Fruit fly (Drosophila melanogaster): ENCODE results near the gene CG13887.

Gene CG13887

DNA sequence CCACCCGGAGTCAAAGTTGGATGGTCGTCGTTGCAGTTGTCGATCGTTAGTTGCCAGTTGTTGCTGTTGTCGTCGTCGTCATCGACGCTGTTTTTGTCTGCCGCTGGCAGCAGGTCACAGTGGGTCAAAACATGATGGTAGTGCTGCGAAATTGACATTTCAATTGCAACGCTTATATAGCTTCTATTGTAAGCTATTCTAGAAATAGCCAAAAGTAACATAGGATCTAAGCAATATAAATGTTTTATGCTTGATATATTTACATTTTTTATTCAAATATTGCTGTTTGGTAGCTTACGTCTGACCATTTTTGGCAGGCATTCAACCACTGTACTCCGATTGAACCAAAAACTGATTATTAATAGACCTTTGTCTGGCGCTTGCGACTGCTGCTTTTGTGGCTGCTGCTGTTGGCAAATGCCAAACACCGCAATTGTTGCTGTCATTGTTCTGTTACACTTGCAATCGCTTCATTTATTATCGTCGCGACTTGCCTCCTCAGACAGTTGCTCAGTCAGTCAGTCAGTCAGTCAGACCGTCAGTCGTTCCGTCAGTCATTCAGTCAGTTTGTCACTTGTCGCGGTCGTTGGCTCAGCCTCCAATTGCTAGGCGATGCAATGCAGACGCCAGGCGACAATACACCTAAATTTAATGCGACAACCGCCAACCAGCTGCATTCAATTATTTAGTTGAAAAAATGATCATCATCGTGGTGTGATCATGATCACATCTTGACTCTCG is 46.2 kb upstream of the CG13887 start (continued):
- TF ChIP-seq CG15073 (GFP tag; optimal IDR thresholded peaks at IDR 0.05) (no peak), slp2 (GFP tag; optimal IDR thresholded peaks at IDR 0.05) (peak; percentile 54), CG11695 (GFP tag; IDR thresholded peaks at IDR 0.05) (peak; percentile 67; the same call in 2 of the 3 replicates), Gug (GFP tag; IDR thresholded peaks at IDR 0.05) (peak; percentile 34; the same call in 1 of the 4 replicates), CG10959 (GFP tag; IDR thresholded peaks at IDR 0.05) (no peak), so (GFP tag; IDR thresholded peaks at IDR 0.05) (0 out of 3 replicates have a peak, but pooled peaks have one; percentile 32), CG15514 (GFP tag; optimal IDR thresholded peaks at IDR 0.05) (peak; percentile 8), CG13123 (GFP tag; optimal IDR thresholded peaks at IDR 0.05) (no peak), ato (GFP tag; IDR thresholded peaks at IDR 0.05; ENCODE audit: partially characterized antibody) (no peak), fd96Cb (tag; optimal IDR thresholded peaks at IDR 0.05) (peak; percentile 61), run (tag; optimal IDR thresholded peaks at IDR 0.05) (peak; percentile 49), pita (GFP tag; optimal IDR thresholded peaks at IDR 0.05) (no peak), Tbp (GFP tag; optimal IDR thresholded peaks at IDR 0.05) (no peak), tio (GFP tag; optimal IDR thresholded peaks at IDR 0.05) (peak; percentile 48), CG1024 (GFP tag; IDR thresholded peaks at IDR 0.05) (0 out of 2 replicates have a peak, but pooled peaks have one; percentile 36), CHES-1-like (GFP tag; optimal IDR thresholded peaks at IDR 0.05) (peak; percentile 36), hth (optimal IDR thresholded peaks at IDR 0.05) (no peak), CG1529 (GFP tag; optimal IDR thresholded peaks at IDR 0.05) (peak; percentile 63), en (GFP tag; optimal IDR thresholded peaks at IDR 0.05) (no peak), Mrtf (GFP tag; IDR thresholded peaks at IDR 0.05) (0 out of 3 replicates have a peak, but pooled peaks have one; percentile 45), CG18764 (GFP tag; optimal IDR thresholded peaks at IDR 0.05) (no peak), wor (GFP tag; IDR thresholded peaks at IDR 0.05) (peak; percentile 47; the same call in 1 of the 2 replicates), ken (GFP tag; IDR thresholded peaks at IDR 0.05) (peak; percentile 52; the same call in 1 of the 3 replicates), nerfin-1 (tag; optimal IDR thresholded peaks at IDR 0.05) (peak; percentile 54), CG9797 (GFP tag; optimal IDR thresholded peaks at IDR 0.05) (no peak), fru (optimal IDR thresholded peaks at IDR 0.05) (no peak), dmrt99B (tag; optimal IDR thresholded peaks at IDR 0.05) (peak; percentile 81), Side (GFP tag; optimal IDR thresholded peaks at IDR 0.05) (no peak), Oaz (GFP tag; IDR thresholded peaks at IDR 0.05) (peak; percentile 34; the same call in 1 of the 2 replicates), CG7987 (GFP tag; optimal IDR thresholded peaks at IDR 0.05) (no peak), CG3838 (GFP tag; optimal IDR thresholded peaks at IDR 0.05) (no peak), zfh2 (GFP tag; optimal IDR thresholded peaks at IDR 0.05) (no peak), Taf1 (GFP tag; IDR thresholded peaks at IDR 0.05) (0 out of 2 replicates have a peak, but pooled peaks have one; percentile 22), CG32532 (GFP tag; IDR thresholded peaks at IDR 0.05) (peak; percentile 41; the same call in 1 of the 2 replicates), CG12071 (GFP tag; optimal IDR thresholded peaks at IDR 0.05) (peak; percentile 25), CG15479 (GFP tag; optimal IDR thresholded peaks at IDR 0.05) (no peak), CG2712 (tag; optimal IDR thresholded peaks at IDR 0.05) (peak; percentile 81), Antp (GFP tag; optimal IDR thresholded peaks at IDR 0.05) (peak; percentile 33), crol (GFP tag; IDR thresholded peaks at IDR 0.05) (no peak), Fer1 (GFP tag; optimal IDR thresholded peaks at IDR 0.05) (peak; percentile 51), jing (GFP tag; optimal IDR thresholded peaks at IDR 0.05) (peak; percentile 44), CG10366 (GFP tag; IDR thresholded peaks at IDR 0.05) (peak; percentile 35), mld (GFP tag; IDR thresholded peaks at IDR 0.05; ENCODE audit: partially characterized antibody) (peak; percentile 56; the same call in 1 of the 3 replicates), unc-4 (GFP tag; IDR thresholded peaks at IDR 0.05; ENCODE audit: partially characterized antibody) (no peak), bowl (GFP tag; IDR thresholded peaks at IDR 0.05) (no peak), HLH54F (GFP tag; optimal IDR thresholded peaks at IDR 0.05) (no peak), shn (GFP tag; optimal IDR thresholded peaks at IDR 0.05) (peak; percentile 33), esg (GFP tag; conservative IDR thresholded peaks at IDR 0.05) (peak; percentile 53), sob (GFP tag; IDR thresholded peaks at IDR 0.05) (peak; percentile 39; the same call in 1 of the 2 replicates), dimm (GFP tag; IDR thresholded peaks at IDR 0.05) (no peak)
